Fruit fly (Drosophila melanogaster) whole organism, wandering third instar larva: ENCODE results near the gene CG32163.

Experiments used
- Abd-B ChIP-seq: fragments of >200 bp; optimal IDR thresholded peaks from 2 replicates; lab custom pipeline; 2017; ENCODE audit warnings: missing biosample characterization, missing genetic modification characterization
- Dfd ChIP-seq: fragments of >200 bp; optimal IDR thresholded peaks from 2 replicates; lab custom pipeline; 2017; ENCODE audit warnings: missing biosample characterization, missing genetic modification characterization
- Hr83 ChIP-seq: fragments of 200-300 bp; sonication (Bioruptor generic); optimal IDR thresholded peaks from 2 replicates; lab custom pipeline; 2016; ENCODE audit warnings: missing biosample characterization, mild to moderate bottlenecking, missing genetic modification characterization, moderate library complexity; ENCODE audit not compliant: poor library complexity, severe bottlenecking
- br ChIP-seq: fragments of 200-800 bp; sonication (Bioruptor generic); optimal IDR thresholded peaks from 2 replicates; lab custom pipeline; 2016; ENCODE audit warnings: missing biosample characterization, missing genetic modification characterization
- usp ChIP-seq: fragments of >200 bp; optimal IDR thresholded peaks from 2 replicates; lab custom pipeline; 2017; ENCODE audit warnings: missing biosample characterization, missing genetic modification characterization

DNA sequence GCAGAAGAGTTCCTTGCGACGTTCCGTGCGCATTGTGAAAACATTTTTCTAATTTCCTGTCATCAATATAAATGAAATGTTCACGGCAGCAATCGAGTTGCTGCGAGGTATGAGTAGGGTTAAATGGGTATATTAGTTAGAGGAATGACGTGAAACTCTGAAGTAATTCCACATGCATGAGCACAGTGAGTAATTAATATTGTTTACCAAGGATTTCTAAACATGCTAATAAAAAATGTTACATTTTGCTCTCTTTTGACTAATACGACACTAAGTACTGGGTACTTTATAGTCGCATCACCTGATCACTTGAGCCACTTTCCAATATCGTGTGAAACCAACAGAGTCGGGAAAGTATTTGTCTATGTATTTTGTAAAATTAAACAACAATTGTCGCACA is 42.7 kb upstream of the CG32163 start:
- TF ChIP-seq usp (GFP tag; lab: Kevin White, UChicago) (no peak), Abd-B (GFP tag; lab: Kevin White, UChicago) (no peak), Dfd (GFP tag; lab: Kevin White, UChicago) (no peak), Hr83 (no peak), br (GFP tag; lab: Kevin White, UChicago) (no peak)
